Fruit fly (Drosophila melanogaster): ENCODE results near the gene Ubi-p63E.

- no peak for TF ChIP-seq CG7045 (GFP tag; optimal IDR thresholded peaks at IDR 0.05)
- TF ChIP-seq ovo (GFP tag; optimal IDR thresholded peaks at IDR 0.05): no peak
- no peak for TF ChIP-seq CG5204 (GFP tag; optimal IDR thresholded peaks at IDR 0.05)
- TF ChIP-seq CG7101 (tag; optimal IDR thresholded peaks at IDR 0.05): no peak
- TF ChIP-seq Hr96 (GFP tag; optimal IDR thresholded peaks at IDR 0.05): no peak
- no peak for TF ChIP-seq CG33017 (tag; optimal IDR thresholded peaks at IDR 0.05)
These were observed 8.6 kb downstream of the Ubi-p63E start for dm6 chr3L:3894413-3894812.
